Fruit fly (Drosophila melanogaster) whole organism: ENCODE data around the gene Src64B.

ENCODE experiments used
- Dll ChIP-seq: fragments of >200 bp; optimal IDR thresholded peaks from 2 replicates; lab custom pipeline; 2017
- pan ChIP-seq: fragments of >200 bp; optimal IDR thresholded peaks from 2 replicates; lab custom pipeline; 2017
- psq ChIP-seq: fragments of >200 bp; optimal IDR thresholded peaks from 2 replicates; lab custom pipeline; 2017

- TF ChIP-seq psq (lab: Kevin White, UChicago), result no peak
- TF ChIP-seq Dll (lab: Kevin White, UChicago), result no peak
- TF ChIP-seq pan (lab: Kevin White, UChicago), result no peak
Observed at dm6 chr3L:4549341-4549740, 76.7 kb downstream of the Src64B start.
